Worm (Caenorhabditis elegans) whole organism, young adult: ENCODE results near the gene nid-1.
A peak's percentile ranks its signal among the peaks of the same experiment; 100 is the strongest.

ENCODE experiments used
- B0019.2 ChIP-seq: fragments of 200-800 bp; sonication (Bioruptor generic); conservative IDR thresholded peaks from 2 replicates; pipeline ENCODE4 v1.3.6; 2022; ENCODE audit warnings: missing genetic modification reagents, missing genetic modification characterization, missing compliant biosample characterization
- B0261.1 ChIP-seq: sonication (generic microtip); optimal IDR thresholded peaks from 2 replicates; lab custom pipeline; 2016; ENCODE audit warnings: mild to moderate bottlenecking, missing genetic modification characterization, moderate library complexity, missing compliant biosample characterization
- B0336.3 ChIP-seq: fragments of 200-800 bp; sonication (Bioruptor generic); IDR thresholded peaks from 2 replicates; pipeline ENCODE4 v1.3.6; 2022; ENCODE audit warnings: missing genetic modification characterization, missing compliant biosample characterization
- F10E7.11 ChIP-seq: sonication (generic microtip); optimal IDR thresholded peaks from 2 replicates; lab custom pipeline; 2017; ENCODE audit warnings: mild to moderate bottlenecking, missing genetic modification characterization, moderate library complexity, missing compliant biosample characterization
- F37B4.10 ChIP-seq: fragments of 200-800 bp; sonication (Bioruptor generic); IDR thresholded peaks from 2 replicates; pipeline ENCODE4 v1.3.6; 2022; ENCODE audit warnings: missing genetic modification characterization, missing compliant biosample characterization
- F39B2.1 ChIP-seq: fragments of 200-800 bp; sonication (Bioruptor generic); IDR thresholded peaks from 2 replicates; pipeline ENCODE4 v1.3.6; 2022; ENCODE audit warnings: missing genetic modification reagents, missing genetic modification characterization, missing compliant biosample characterization
- F57A8.1 ChIP-seq: fragments of 200-800 bp; sonication (Bioruptor generic); optimal IDR thresholded peaks from 2 replicates; lab custom pipeline; 2018; ENCODE audit warnings: mild to moderate bottlenecking, missing genetic modification characterization, moderate library complexity, missing compliant biosample characterization
- Y67H2A.10 ChIP-seq: fragments of 200-800 bp; sonication (Bioruptor generic); conservative IDR thresholded peaks from 2 replicates; pipeline ENCODE4 v1.3.6; 2022; ENCODE audit warnings: missing genetic modification reagents, missing genetic modification characterization, missing compliant biosample characterization
- akir-1 ChIP-seq: fragments of 200-800 bp; sonication (Bioruptor generic); optimal IDR thresholded peaks from 2 replicates; lab custom pipeline; 2018; ENCODE audit warnings: mild to moderate bottlenecking, missing genetic modification characterization, moderate library complexity, missing compliant biosample characterization
- aptf-2 ChIP-seq: fragments of 200-800 bp; sonication (Bioruptor generic); conservative IDR thresholded peaks from 2 replicates; pipeline ENCODE4 v1.3.6; 2022; ENCODE audit warnings: missing genetic modification reagents, missing genetic modification characterization, missing compliant biosample characterization
- atf-7 ChIP-seq: sonication (generic microtip); optimal IDR thresholded peaks from 2 replicates; lab custom pipeline; 2017; ENCODE audit warnings: mild to moderate bottlenecking, missing genetic modification characterization, missing compliant biosample characterization
- bed-1 ChIP-seq: fragments of 200-800 bp; sonication (Bioruptor generic); IDR thresholded peaks from 2 replicates; pipeline ENCODE4 v1.3.6; 2022; ENCODE audit warnings: missing genetic modification reagents, missing genetic modification characterization, missing compliant biosample characterization
- cebp-1 ChIP-seq, 2 experiments: fragments of 200-800 bp in 1 of 2; sonication (Bioruptor generic) in 1 of 2; sonication (generic microtip) in 1 of 2; IDR thresholded peaks in 1 of 2; optimal IDR thresholded peaks in 1 of 2; 2 replicates each; pipeline versions ENCODE4 v1.3.6 to Lab custom; 2017 to 2022; ENCODE audit warnings: missing compliant biosample characterization in 2 of 2, missing genetic modification characterization in 2 of 2, mild to moderate bottlenecking in 1 of 2, missing genetic modification reagents in 1 of 2, moderate library complexity in 1 of 2
- chd-7 ChIP-seq: sonication (generic microtip); optimal IDR thresholded peaks from 2 replicates; lab custom pipeline; 2016; ENCODE audit warnings: mild to moderate bottlenecking, missing genetic modification characterization, moderate library complexity, missing compliant biosample characterization
- egrh-3 ChIP-seq: fragments of 200-800 bp; sonication (Bioruptor generic); IDR thresholded peaks from 2 replicates; pipeline ENCODE4 v1.3.6; 2022; ENCODE audit warnings: missing genetic modification reagents, missing genetic modification characterization, missing compliant biosample characterization
- gei-17 ChIP-seq: fragments of 200-800 bp; sonication (Bioruptor generic); optimal IDR thresholded peaks from 2 replicates; lab custom pipeline; 2018; ENCODE audit warnings: mild to moderate bottlenecking, missing genetic modification characterization, missing compliant biosample characterization
- hmg-20 ChIP-seq: fragments of 200-800 bp; sonication (Bioruptor generic); IDR thresholded peaks from 2 replicates; pipeline ENCODE4 v1.3.6; 2022; ENCODE audit warnings: missing genetic modification reagents, missing genetic modification characterization, missing compliant biosample characterization
- lag-1 ChIP-seq: fragments of 200-800 bp; sonication (Bioruptor generic); IDR thresholded peaks from 2 replicates; pipeline ENCODE4 v1.3.6; 2022; ENCODE audit warnings: missing genetic modification reagents, missing genetic modification characterization, missing compliant biosample characterization
- let-607 ChIP-seq, 2 experiments: fragments of 200-800 bp in 1 of 2; sonication (Bioruptor generic) in 1 of 2; sonication (generic microtip) in 1 of 2; optimal IDR thresholded peaks; 2 replicates each; lab custom pipeline; 2016 to 2018; ENCODE audit warnings: mild to moderate bottlenecking in 2 of 2, missing compliant biosample characterization in 2 of 2, missing genetic modification characterization in 2 of 2, moderate library complexity in 2 of 2, missing genotype in 1 of 2
- lin-26 ChIP-seq: fragments of 200-800 bp; sonication (Bioruptor generic); IDR thresholded peaks from 2 replicates; pipeline ENCODE4 v1.3.6; 2022; ENCODE audit warnings: missing genetic modification reagents, missing genetic modification characterization, missing compliant biosample characterization
- lin-35 ChIP-seq, 3 experiments: fragments of 150-350 bp in 2 of 3; sonication (generic microtip) in 1 of 3; optimal IDR thresholded peaks; 2 replicates each; lab custom pipeline; 2014 to 2018; ENCODE audit warnings: missing biosample characterization in 3 of 3, missing genetic modification characterization in 3 of 3, missing genetic modification reagents in 3 of 3
- lsl-1 ChIP-seq: fragments of 200-800 bp; sonication (Bioruptor generic); optimal IDR thresholded peaks from 2 replicates; lab custom pipeline; 2018; ENCODE audit warnings: mild to moderate bottlenecking, missing genetic modification characterization, moderate library complexity, missing compliant biosample characterization
- nfya-2 ChIP-seq: fragments of 200-800 bp; sonication (Bioruptor generic); IDR thresholded peaks from 2 replicates; pipeline ENCODE4 v1.3.6; 2022; ENCODE audit warnings: missing genetic modification reagents, missing genetic modification characterization, missing compliant biosample characterization
- nhr-120 ChIP-seq: fragments of 200-800 bp; sonication (Bioruptor generic); IDR thresholded peaks from 2 replicates; pipeline ENCODE4 v1.3.6; 2022; ENCODE audit warnings: missing genetic modification characterization, missing compliant biosample characterization
- nhr-27 ChIP-seq: fragments of 200-800 bp; sonication (Bioruptor generic); optimal IDR thresholded peaks from 2 replicates; lab custom pipeline; 2018; ENCODE audit warnings: mild to moderate bottlenecking, missing genetic modification characterization, moderate library complexity, missing compliant biosample characterization
- rcor-1 ChIP-seq: fragments of 200-800 bp; sonication (Bioruptor generic); IDR thresholded peaks from 2 replicates; pipeline ENCODE4 v1.3.6; 2022; ENCODE audit warnings: missing genetic modification reagents, missing genetic modification characterization, missing compliant biosample characterization
- rec-8 ChIP-seq, 2 experiments: sonication (generic microtip); optimal IDR thresholded peaks; 2 replicates each; lab custom pipeline; 2016; ENCODE audit warnings: mild to moderate bottlenecking in 2 of 2, missing genetic modification characterization in 2 of 2, missing genetic modification reagents in 2 of 2, missing genotype in 2 of 2, missing biosample characterization in 1 of 2, missing compliant biosample characterization in 1 of 2, moderate library complexity in 1 of 2
- sdz-38 ChIP-seq: sonication (generic microtip); optimal IDR thresholded peaks from 2 replicates; lab custom pipeline; 2016; ENCODE audit warnings: missing genotype, missing genetic modification characterization, missing compliant biosample characterization
- snpc-4 ChIP-seq, 5 experiments: fragments of 150-350 bp in 1 of 5; sonication (generic microtip) in 4 of 5; optimal IDR thresholded peaks; 2 replicates each; lab custom pipeline; 2014 to 2018; ENCODE audit warnings: missing genetic modification characterization in 5 of 5, missing biosample characterization in 3 of 5, antibody characterized with exemption in 2 of 5, mild to moderate bottlenecking in 2 of 5, missing compliant biosample characterization in 2 of 5, missing genotype in 2 of 5, moderate library complexity in 2 of 5, missing genetic modification reagents in 1 of 5
- ztf-26 ChIP-seq: sonication (generic microtip); optimal IDR thresholded peaks from 2 replicates; lab custom pipeline; 2017; ENCODE audit warnings: missing genetic modification characterization, missing compliant biosample characterization

The nid-1 gene

DNA sequence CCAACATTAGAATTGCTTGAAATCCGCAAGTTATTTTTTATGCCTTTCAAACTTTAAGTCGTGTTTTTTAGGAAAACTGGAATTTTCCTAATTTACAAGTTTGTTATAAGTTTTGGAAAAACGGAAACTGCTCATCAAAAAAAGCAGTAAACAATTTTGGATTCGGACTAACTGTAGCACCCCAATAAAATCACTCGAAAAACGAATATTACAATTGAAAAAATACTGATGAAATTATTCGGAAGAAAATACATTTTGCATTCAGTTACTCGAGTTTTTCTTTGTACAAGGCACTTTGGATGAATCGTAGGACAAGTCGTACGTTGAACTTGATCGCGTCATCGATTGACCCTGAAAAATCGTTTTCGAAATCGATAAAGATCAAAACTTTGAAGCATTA lies 27.5 kb upstream of the nid-1 start (continued):
- TF ChIP-seq nhr-27 (tag; lab: Kevin White, UChicago), result no peak

DNA sequence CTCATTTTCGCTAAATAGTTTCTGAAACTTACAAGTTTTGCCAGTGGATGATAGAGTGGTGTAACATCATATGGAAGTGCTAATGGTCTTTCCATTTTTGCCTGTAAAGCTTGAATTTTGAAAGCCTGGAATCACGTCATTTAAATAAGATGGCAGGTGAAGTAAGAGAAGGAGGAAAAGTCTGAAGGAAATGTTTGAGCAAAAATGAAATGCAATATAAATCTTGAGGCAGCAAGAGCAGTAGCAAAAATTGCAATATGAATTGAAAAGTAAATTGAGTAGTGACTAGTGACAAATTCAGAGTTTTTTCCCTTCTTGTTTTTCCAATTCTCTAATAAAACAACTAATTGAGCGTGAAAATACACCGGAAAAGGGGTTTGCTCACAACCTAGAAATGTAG lies 24.0 kb upstream of the nid-1 start, which contains the start of gene glb-24:
TSS of gene glb-24 (minus strand) at position 101 of the 400 bp plus-strand sequence.
- no peak for TF ChIP-seq snpc-4 (GFP tag; optimal IDR thresholded peaks at IDR 0.05; lab: Kevin White, UChicago)
- TF ChIP-seq snpc-4 (tag; optimal IDR thresholded peaks at IDR 0.05; lab: Kevin White, UChicago), result no peak
- no peak for TF ChIP-seq B0019.2 (GFP tag; lab: Robert Waterston, UW)
- no peak for TF ChIP-seq nfya-2 (GFP tag; lab: Robert Waterston, UW)
- no peak for TF ChIP-seq lin-26 (GFP tag; lab: Robert Waterston, UW)
- TF ChIP-seq Y67H2A.10 (GFP tag; lab: Robert Waterston, UW), result no peak
- no peak for TF ChIP-seq let-607 (tag; optimal IDR thresholded peaks at IDR 0.05; lab: Kevin White, UChicago)
- TF ChIP-seq, all 124 proteins: peak for 0

DNA sequence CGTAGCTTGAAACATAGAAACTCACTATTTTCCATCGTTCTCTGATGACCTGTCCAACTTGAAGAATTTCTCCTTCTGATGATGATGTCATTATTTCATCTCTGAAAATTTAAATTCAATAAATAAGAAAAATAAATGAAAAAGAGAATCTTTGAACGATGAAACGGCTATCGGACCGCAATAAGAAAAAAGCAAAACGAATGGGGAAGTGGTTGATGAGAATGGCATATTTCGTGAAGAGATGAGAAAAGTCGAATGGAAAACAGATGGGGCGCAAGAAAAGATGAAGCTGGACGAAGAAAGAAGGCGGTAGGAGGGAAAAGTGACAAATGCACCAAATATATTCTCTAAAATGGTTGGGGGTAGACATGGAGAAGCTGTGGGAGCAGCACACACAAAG lies 14.1 kb upstream of the nid-1 start, which contains the start of gene ttbk-7:
TSS of gene ttbk-7 (minus strand) at position 101 of the 400 bp plus-strand sequence.
- TF ChIP-seq lag-1 (GFP tag; lab: Robert Waterston, UW) (no peak), egrh-3 (GFP tag; lab: Robert Waterston, UW) (no peak), gei-17 (GFP tag; lab: Kevin White, UChicago) (no peak), B0261.1 (tag; lab: Kevin White, UChicago) (no peak), ztf-26 (tag; lab: Kevin White, UChicago) (no peak), sdz-38 (tag; lab: Kevin White, UChicago) (no peak), F10E7.11 (no peak), hmg-20 (GFP tag; lab: Robert Waterston, UW) (no peak), lin-26 (GFP tag; lab: Robert Waterston, UW) (no peak), B0336.3 (GFP tag; lab: Robert Waterston, UW) (no peak), F37B4.10 (GFP tag; lab: Robert Waterston, UW) (no peak), F39B2.1 (GFP tag; lab: Robert Waterston, UW) (no peak), rec-8 (tag; optimal IDR thresholded peaks at IDR 0.05; lab: Kevin White, UChicago) (no peak), bed-1 (GFP tag; lab: Robert Waterston, UW) (no peak)

DNA sequence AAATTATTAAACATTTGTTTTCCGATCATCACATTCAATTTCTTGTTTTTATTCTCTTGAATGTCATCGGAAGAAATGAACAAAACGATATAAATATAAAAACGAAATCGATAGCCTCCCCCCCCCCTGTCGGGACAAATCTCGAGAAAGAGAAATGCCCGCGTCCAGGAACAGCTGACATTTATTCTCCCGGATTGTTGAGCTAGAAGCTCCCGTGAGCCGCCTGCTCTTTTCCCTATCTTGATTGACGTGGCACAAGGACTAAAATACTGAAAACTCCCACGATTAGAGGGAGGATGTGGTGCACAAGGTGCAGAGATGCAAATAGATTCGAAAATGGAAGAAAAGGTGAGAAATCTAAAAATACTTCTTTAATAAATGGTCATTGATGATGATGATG lies 13.1 kb upstream of the nid-1 start:
- no peak for TF ChIP-seq rcor-1 (GFP tag; lab: Robert Waterston, UW)
- TF ChIP-seq, all 124 proteins: peak for 0

DNA sequence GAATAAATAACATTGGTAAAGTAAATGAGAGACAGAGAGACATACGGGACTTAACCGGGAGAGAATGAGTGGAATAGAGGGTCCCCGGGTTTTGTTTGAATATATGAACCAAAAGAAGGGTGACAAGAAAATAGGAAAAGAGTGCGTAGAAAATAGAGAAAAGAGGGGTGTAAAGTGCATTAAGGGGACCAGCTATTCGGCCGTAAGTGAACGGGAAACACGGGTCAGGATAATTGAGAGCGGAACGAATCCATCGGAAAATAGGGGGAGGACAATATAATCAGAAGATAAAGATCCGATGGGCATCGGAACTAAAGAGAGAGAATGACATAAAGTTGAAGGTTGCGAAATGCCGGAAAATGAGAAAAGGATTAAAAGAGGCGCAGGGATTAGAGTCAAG lies 12.6 kb upstream of the nid-1 start:
- TF ChIP-seq atf-7 (no peak), lin-35 (GFP tag; optimal IDR thresholded peaks at IDR 0.05; lab: Kevin White, UChicago) (no peak), cebp-1 (GFP tag; IDR thresholded peaks at IDR 0.05; lab: Robert Waterston, UW) (0 out of 2 replicates have a peak, but pooled peaks have one; percentile 25), cebp-1 (tag; optimal IDR thresholded peaks at IDR 0.05; lab: Kevin White, UChicago) (no peak), chd-7 (tag; lab: Kevin White, UChicago) (no peak), F10E7.11 (no peak), akir-1 (GFP tag; lab: Kevin White, UChicago) (no peak)
- TF ChIP-seq, all 124 proteins: peak for 1

DNA sequence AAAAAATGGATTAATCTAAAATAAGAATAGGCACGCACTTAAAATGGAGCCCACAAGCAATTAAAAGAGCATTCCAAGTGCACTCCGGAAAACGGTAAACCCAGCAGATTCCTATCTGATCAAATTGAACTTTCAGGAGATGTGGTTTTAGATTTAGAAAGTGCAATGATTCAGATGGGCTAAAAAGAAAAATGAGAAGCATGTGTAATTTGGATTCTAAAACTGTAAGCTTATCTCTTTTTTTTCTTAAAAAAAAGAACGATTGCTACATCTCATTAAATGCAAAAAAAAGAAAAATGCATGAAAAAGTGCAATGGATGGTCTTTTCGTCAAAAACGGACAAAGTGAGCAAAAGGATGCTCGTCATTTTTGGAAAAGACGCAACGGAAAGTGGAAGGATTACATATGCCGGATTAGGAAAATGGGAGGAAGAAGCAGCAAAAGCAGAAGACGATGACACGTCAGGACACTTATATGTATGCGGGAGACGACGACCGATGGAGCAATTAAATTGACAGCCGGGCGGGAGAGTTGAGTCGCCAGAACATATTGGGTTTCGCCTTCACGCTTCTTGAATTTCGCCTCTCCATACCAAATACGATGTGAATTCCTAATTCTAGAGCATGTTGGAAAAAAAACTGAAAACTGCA lies 11.2 kb upstream of the nid-1 start:
- TF ChIP-seq egrh-3 (GFP tag; lab: Robert Waterston, UW), result no peak
- no peak for TF ChIP-seq F39B2.1 (GFP tag; lab: Robert Waterston, UW)
- no peak for TF ChIP-seq snpc-4 (GFP tag; optimal IDR thresholded peaks at IDR 0.05; lab: Kevin White, UChicago)
- TF ChIP-seq snpc-4 (tag; optimal IDR thresholded peaks at IDR 0.05; lab: Kevin White, UChicago), result no peak
- TF ChIP-seq nhr-120 (GFP tag; lab: Robert Waterston, UW), result no peak
- no peak for TF ChIP-seq F57A8.1
- no peak for TF ChIP-seq aptf-2 (GFP tag; lab: Robert Waterston, UW)
- TF ChIP-seq lsl-1 (GFP tag; lab: Kevin White, UChicago), result no peak
